Fruit fly (Drosophila melanogaster): Measurements from ENCODE around the gene Alg9.

The Alg9 gene

DNA sequence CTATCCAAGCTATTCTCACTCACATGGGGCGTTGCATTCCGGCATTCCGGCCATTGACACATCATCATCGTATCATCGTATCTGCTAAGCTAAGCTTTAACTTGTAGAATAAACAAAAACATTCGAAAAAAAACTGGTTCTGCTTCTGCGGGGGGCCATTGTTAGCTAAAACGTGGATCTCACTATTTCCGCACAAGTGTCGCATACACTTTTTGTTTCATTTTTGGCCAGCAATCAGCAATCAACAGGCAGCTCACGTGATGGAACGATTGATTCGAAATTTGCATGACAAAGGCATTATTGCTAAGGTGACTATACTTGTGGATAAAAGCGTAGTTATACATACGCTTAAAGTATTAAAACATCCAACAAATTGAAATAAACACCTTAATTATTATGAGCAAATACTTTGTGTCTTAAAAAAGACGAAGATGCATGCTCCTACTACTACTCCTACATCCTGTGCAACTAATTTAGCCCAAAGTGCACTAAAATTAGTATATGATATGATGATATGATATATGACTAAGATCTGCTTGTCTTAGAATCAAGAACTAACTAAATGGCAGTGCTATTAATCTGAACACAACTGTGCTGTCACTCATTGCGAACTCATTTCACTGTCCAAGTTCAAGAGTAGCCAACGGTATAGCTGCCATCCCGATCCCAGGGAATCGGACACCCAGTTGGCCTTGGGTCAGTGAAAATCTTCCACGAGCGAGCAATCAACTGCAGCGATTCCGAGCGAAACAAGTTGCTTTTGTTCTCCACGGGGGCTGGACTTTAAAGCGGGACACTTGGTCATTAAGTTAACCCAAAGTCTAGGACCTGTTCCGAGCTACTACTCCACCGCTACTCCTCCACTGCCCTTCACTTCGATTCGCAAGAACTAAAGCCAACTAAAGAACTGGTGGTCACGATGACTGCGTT, 17.6 kb downstream of the Alg9 start:
- no peak for TF ChIP-seq CG1620 (GFP tag; optimal IDR thresholded peaks at IDR 0.05)

DNA sequence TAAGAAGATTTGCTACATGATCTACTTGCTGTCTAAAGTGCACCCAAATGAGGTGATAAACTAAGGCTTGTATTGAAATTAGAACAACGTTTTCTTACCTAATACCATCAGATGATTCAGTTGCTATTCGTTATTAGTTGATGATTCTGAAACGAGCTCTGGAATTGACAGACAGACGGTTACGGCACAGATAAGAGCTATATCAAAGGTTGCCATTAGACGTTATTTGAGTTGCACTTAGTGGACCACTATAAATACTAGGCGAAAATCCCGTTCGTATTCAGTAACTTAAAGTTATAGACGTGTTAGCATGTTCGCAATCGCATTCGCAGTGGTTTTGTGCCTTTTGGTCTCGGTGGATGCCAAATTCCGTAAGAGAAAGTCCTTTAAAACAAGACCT, 18.5 kb downstream of the Alg9 start, which contains the start of gene to:
Gene to, plus strand, starts transcription at position 301 of the 400 bp plus-strand sequence.
- TF ChIP-seq CG12768 (GFP tag; optimal IDR thresholded peaks at IDR 0.05) (no peak), CG7101 (tag; optimal IDR thresholded peaks at IDR 0.05) (no peak), ovo (GFP tag; optimal IDR thresholded peaks at IDR 0.05) (no peak), toe (GFP tag; optimal IDR thresholded peaks at IDR 0.05) (no peak), Crg-1 (GFP tag; optimal IDR thresholded peaks at IDR 0.05) (no peak), cic (GFP tag; optimal IDR thresholded peaks at IDR 0.05) (no peak), CG14711 (tag; optimal IDR thresholded peaks at IDR 0.05) (no peak)

DNA sequence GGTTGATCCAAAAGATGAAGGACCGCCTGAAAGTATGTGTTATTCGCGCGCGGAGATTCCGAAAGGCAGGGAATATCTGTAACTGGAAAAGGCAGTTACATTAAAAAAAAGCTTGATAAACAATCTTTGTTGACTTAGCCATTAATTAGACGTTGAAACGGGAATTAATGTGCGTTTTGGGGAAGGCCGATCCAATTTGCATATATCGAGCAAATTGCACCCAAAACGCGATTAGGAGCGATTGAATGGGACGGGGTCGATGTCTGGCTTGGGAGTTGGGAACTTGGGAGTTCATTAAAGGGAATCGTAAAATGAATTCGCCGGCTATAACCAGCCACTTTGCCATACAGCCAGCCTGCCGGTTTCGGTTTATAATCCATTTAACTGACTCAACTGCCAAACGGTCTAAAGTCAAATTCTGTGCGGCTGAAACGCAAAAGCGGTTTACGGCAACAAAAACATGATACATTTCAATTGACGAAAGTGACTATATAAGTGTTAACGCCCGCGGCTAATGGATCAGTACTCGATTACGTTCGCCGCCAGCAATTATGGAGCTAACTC, 20.2 kb downstream of the Alg9 start, which contains the start of gene CG11854:
Gene CG11854, plus strand, starts transcription at position 514 of the 564 bp plus-strand sequence.
- no peak for TF ChIP-seq CG14711 (tag; optimal IDR thresholded peaks at IDR 0.05)
- TF ChIP-seq CG12768 (GFP tag; optimal IDR thresholded peaks at IDR 0.05) = no peak
- no peak for TF ChIP-seq bab1 (GFP tag; optimal IDR thresholded peaks at IDR 0.05)
- TF ChIP-seq tj (GFP tag; optimal IDR thresholded peaks at IDR 0.05) = no peak
- TF ChIP-seq cnc (optimal IDR thresholded peaks at IDR 0.05) = no peak
- TF ChIP-seq Clk (GFP tag; optimal IDR thresholded peaks at IDR 0.05) = no peak
- no peak for TF ChIP-seq CG5204 (GFP tag; optimal IDR thresholded peaks at IDR 0.05)
- no peak for TF ChIP-seq CG11617 (GFP tag; optimal IDR thresholded peaks at IDR 0.05)
- no peak for TF ChIP-seq Mnt (GFP tag; optimal IDR thresholded peaks at IDR 0.05)

DNA sequence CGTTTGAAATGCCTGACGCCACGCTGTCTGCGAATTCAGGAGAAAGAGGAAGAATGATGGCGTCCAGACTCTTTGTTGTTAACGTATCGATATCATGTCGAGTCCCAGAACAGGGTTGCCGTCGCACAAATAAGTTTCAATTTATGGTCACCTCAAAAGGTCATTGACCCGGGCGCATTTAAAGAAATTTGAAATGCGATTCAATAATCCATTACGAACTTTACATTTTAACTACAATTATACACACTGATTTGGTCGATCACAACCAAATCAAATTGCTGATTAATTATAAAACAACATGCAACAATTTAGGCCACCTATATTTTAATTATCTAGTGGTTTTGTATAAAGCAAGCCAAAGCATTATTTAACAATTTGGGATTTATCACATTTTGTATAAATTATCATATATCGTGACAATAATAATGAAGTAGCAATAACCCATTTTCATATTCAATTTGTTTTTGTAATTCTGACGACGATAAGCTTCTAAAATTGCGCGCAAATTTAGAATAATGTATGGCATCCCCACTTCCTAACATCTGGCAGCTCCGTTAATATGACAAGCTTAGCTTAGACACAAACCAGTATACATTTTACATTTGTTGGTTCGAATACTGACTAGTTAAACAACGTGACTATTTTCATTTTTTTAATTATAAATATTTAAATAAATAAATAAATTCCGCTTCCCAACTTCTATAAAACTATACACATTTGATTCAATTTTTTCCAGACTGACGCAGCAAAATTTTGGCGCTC, 23.8 kb downstream of the Alg9 start, which contains the start of gene bam:
Gene bam, minus strand, starts transcription at position 58 of the 762 bp plus-strand sequence.
- TF ChIP-seq kay (GFP tag; ENCODE audit: borderline replicate concordance) = peak; percentile 71
- TF ChIP-seq bab1 (GFP tag; optimal IDR thresholded peaks at IDR 0.05) = peak; percentile 44
- peak; percentile 53 for TF ChIP-seq Crg-1 (GFP tag; optimal IDR thresholded peaks at IDR 0.05)
- peak; percentile 67 for TF ChIP-seq CG14711 (tag; optimal IDR thresholded peaks at IDR 0.05)
- no peak for TF ChIP-seq cnc (optimal IDR thresholded peaks at IDR 0.05)
- peak; percentile 44 for TF ChIP-seq Mnt (GFP tag; optimal IDR thresholded peaks at IDR 0.05)
- no peak for TF ChIP-seq cic (GFP tag; optimal IDR thresholded peaks at IDR 0.05)

DNA sequence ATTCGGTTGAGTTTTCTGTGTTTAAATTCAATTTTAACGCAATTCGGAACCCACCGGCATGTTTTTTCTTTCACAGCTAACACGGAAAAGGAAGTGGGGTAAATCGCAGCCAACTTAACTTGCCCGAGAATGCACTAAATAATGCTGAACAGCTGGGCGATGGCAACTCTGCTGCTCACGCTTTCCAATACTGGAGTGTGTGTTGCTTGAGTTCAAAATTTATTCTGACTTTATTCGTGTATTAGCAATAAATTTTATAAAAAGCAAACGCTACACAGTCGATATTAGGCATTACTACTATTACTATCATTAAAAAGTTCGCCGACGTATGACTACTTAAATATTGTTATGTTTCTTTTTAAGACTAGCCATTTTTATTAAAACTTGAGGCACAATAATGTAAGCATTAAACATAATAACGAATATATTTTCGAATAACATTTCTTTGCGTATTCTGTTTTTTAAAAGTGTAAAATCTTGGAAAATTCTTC, 26.0 kb downstream of the Alg9 start, which contains the start of the genes RpS27 and Nup37:
Gene RpS27, minus strand, starts transcription at position 136 of the 491 bp plus-strand sequence.
Gene Nup37, plus strand, starts transcription at position 280 of the 491 bp plus-strand sequence.
- TF ChIP-seq bab1 (GFP tag; optimal IDR thresholded peaks at IDR 0.05) (peak; percentile 96), CG7045 (GFP tag; optimal IDR thresholded peaks at IDR 0.05) (peak; percentile 98), Mnt (GFP tag; optimal IDR thresholded peaks at IDR 0.05) (peak; percentile 98), tj (GFP tag; optimal IDR thresholded peaks at IDR 0.05) (peak; percentile 85), pad (GFP tag; optimal IDR thresholded peaks at IDR 0.05) (peak; percentile 95), CG11617 (GFP tag; optimal IDR thresholded peaks at IDR 0.05) (peak; percentile 99), CG1620 (GFP tag; optimal IDR thresholded peaks at IDR 0.05) (peak; percentile 100), Clk (GFP tag; optimal IDR thresholded peaks at IDR 0.05) (peak; percentile 95), kay (GFP tag; ENCODE audit: borderline replicate concordance) (peak; percentile 86), CG14711 (tag; optimal IDR thresholded peaks at IDR 0.05) (peak; percentile 97), cnc (optimal IDR thresholded peaks at IDR 0.05) (no peak), cic (GFP tag; optimal IDR thresholded peaks at IDR 0.05) (peak; percentile 93), Crg-1 (GFP tag; optimal IDR thresholded peaks at IDR 0.05) (peak; percentile 100), ovo (GFP tag; optimal IDR thresholded peaks at IDR 0.05) (peak; percentile 100), CG12768 (GFP tag; optimal IDR thresholded peaks at IDR 0.05) (peak; percentile 98), CG5204 (GFP tag; optimal IDR thresholded peaks at IDR 0.05) (peak; percentile 97), CG7101 (tag; optimal IDR thresholded peaks at IDR 0.05) (peak; percentile 99), Hr96 (GFP tag; optimal IDR thresholded peaks at IDR 0.05) (peak; percentile 99), toe (GFP tag; optimal IDR thresholded peaks at IDR 0.05) (peak; percentile 98), CG33017 (tag; optimal IDR thresholded peaks at IDR 0.05) (peak; percentile 94)

All from whole organism, adult.